Worm (Caenorhabditis elegans): Measurements from ENCODE around the gene trx-1.

DNA sequence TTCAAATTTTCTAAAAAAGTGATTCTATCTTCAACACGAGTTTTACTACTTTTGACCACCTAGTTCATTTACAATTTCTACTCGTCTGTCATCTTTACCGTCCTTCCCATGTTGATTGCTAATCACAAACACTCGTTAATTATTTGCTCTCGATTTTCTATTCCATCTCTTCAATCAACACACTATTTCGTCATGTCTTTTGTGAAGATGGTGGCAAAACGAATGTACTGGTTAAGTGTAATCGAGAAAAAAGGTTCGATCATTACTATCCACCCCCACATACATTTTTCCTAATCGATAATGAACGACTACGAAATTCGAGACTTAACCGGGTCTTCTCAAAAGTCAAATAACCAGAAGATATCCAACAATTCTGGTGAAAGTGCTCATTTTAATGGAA, 28.8 kb downstream of the trx-1 start, which contains the start of gene cpna-2:
- no peak for TF ChIP-seq F23B12.7 (tag; optimal IDR thresholded peaks at IDR 0.05; ENCODE audit: insufficient read depth)
- no peak for TF ChIP-seq K12H6.12 (tag; optimal IDR thresholded peaks at IDR 0.05)
- no peak for TF ChIP-seq lsl-1 (GFP tag; optimal IDR thresholded peaks at IDR 0.05)
- TF ChIP-seq nhr-120 (GFP tag; IDR thresholded peaks at IDR 0.05), result no peak

All from whole organism, young adult.